Fruit fly (Drosophila melanogaster): ENCODE measurements around the gene CG7142.

The CG7142 gene

DNA sequence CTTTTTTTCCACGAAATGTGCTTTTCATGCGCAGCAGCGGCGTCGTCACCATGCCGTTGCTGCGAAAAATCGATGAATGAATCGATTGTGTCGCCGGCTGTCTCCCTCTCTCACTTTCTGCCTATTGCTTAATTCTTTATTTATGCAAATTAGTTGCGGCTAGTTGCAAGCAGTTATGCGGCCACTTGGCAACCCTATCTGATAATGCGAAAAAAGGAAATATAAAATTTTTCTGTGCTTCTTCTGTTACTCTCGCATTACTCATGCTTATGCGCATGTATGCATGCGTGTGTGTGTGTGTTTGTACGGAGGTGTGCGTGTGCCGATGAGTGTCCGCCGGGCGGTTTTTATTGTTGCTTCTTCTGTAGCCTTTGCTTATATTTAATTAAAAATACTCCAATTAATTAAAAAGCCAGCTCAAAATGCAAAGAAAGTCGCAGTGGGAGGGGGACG, 35.6 kb downstream of the CG7142 start (continued):
- TF ChIP-seq CG11695 (GFP tag; IDR thresholded peaks at IDR 0.05) = no peak
- peak; percentile 21 for TF ChIP-seq CG4282 (GFP tag; optimal IDR thresholded peaks at IDR 0.05)
- TF ChIP-seq CG17361 (GFP tag; IDR thresholded peaks at IDR 0.05) = no peak
- TF ChIP-seq Mrtf (GFP tag; IDR thresholded peaks at IDR 0.05) = no peak
- no peak for TF ChIP-seq Abd-B (GFP tag; optimal IDR thresholded peaks at IDR 0.05)
- TF ChIP-seq Dbx (GFP tag; IDR thresholded peaks at IDR 0.05) = peak; percentile 49; the same call in 1 of the 3 replicates
- TF ChIP-seq CG12236 (GFP tag; optimal IDR thresholded peaks at IDR 0.05) = no peak
- TF ChIP-seq CG2889 (GFP tag; IDR thresholded peaks at IDR 0.05) = no peak
- no peak for TF ChIP-seq Eip74EF (GFP tag; optimal IDR thresholded peaks at IDR 0.05)
- TF ChIP-seq CG2199 (GFP tag; IDR thresholded peaks at IDR 0.05) = no peak
- TF ChIP-seq CG7987 (GFP tag; optimal IDR thresholded peaks at IDR 0.05) = no peak
- no peak for TF ChIP-seq CG34376 (GFP tag; optimal IDR thresholded peaks at IDR 0.05)
- peak; percentile 5; the same call in 1 of the 3 replicates for TF ChIP-seq row (GFP tag; IDR thresholded peaks at IDR 0.05)
- no peak for TF ChIP-seq CG3726 (GFP tag; IDR thresholded peaks at IDR 0.05)
- no peak for TF ChIP-seq nerfin-2 (GFP tag; IDR thresholded peaks at IDR 0.05; ENCODE audit: partially characterized antibody)
- no peak for TF ChIP-seq corto (GFP tag; optimal IDR thresholded peaks at IDR 0.05)
- no peak for TF ChIP-seq Lhr (GFP tag; optimal IDR thresholded peaks at IDR 0.05)
- no peak for TF ChIP-seq Ptx1 (GFP tag; IDR thresholded peaks at IDR 0.05)
- no peak for TF ChIP-seq CG16863 (GFP tag; optimal IDR thresholded peaks at IDR 0.05)
- peak; percentile 6 for TF ChIP-seq nerfin-1 (tag; optimal IDR thresholded peaks at IDR 0.05)
- TF ChIP-seq shn (GFP tag; optimal IDR thresholded peaks at IDR 0.05) = no peak
- TF ChIP-seq slou (GFP tag; optimal IDR thresholded peaks at IDR 0.05) = no peak
- TF ChIP-seq CG8944 (GFP tag; optimal IDR thresholded peaks at IDR 0.05) = no peak
- no peak for TF ChIP-seq CG8924 (tag; optimal IDR thresholded peaks at IDR 0.05)
- no peak for TF ChIP-seq CG30020 (tag; optimal IDR thresholded peaks at IDR 0.05)
- no peak for TF ChIP-seq Spps (tag; optimal IDR thresholded peaks at IDR 0.05)
- no peak for TF ChIP-seq az2 (GFP tag; optimal IDR thresholded peaks at IDR 0.05)
- TF ChIP-seq CG17912 (GFP tag; optimal IDR thresholded peaks at IDR 0.05) = no peak
- TF ChIP-seq Hr51 (GFP tag; optimal IDR thresholded peaks at IDR 0.05) = peak in 1 of 2 experiments; percentile 12
- TF ChIP-seq CG4854 (GFP tag; optimal IDR thresholded peaks at IDR 0.05) = no peak
- TF ChIP-seq CG9817 (tag; optimal IDR thresholded peaks at IDR 0.05) = no peak
- TF ChIP-seq kni (GFP tag; optimal IDR thresholded peaks at IDR 0.05) = no peak
- TF ChIP-seq E2f1 (GFP tag; IDR thresholded peaks at IDR 0.05) = no peak
- TF ChIP-seq Ravus (GFP tag; IDR thresholded peaks at IDR 0.05) = no peak
- no peak for TF ChIP-seq Atf6 (GFP tag; IDR thresholded peaks at IDR 0.05)
- TF ChIP-seq inv (GFP tag; IDR thresholded peaks at IDR 0.05; ENCODE audit: partially characterized antibody) = no peak
- no peak for TF ChIP-seq odd (GFP tag; optimal IDR thresholded peaks at IDR 0.05)
- no peak for TF ChIP-seq ham (GFP tag; IDR thresholded peaks at IDR 0.05)
- TF ChIP-seq tap (tag; optimal IDR thresholded peaks at IDR 0.05) = no peak
- TF ChIP-seq caup (GFP tag; optimal IDR thresholded peaks at IDR 0.05; ENCODE audit: severe bottlenecking) = no peak
- TF ChIP-seq hb (GFP tag; IDR thresholded peaks at IDR 0.05; ENCODE audit: partially characterized antibody) = no peak
- TF ChIP-seq dan (GFP tag; IDR thresholded peaks at IDR 0.05) = no peak
- TF ChIP-seq zfh1 (GFP tag; IDR thresholded peaks at IDR 0.05) = no peak; the same call in 2 of the 3 replicates
- no peak for TF ChIP-seq tio (GFP tag; optimal IDR thresholded peaks at IDR 0.05)
- TF ChIP-seq tgo (GFP tag; IDR thresholded peaks at IDR 0.05) = no peak
- TF ChIP-seq Pdp1 (GFP tag; optimal IDR thresholded peaks at IDR 0.05) = peak in 1 of 2 experiments; percentile 15
- TF ChIP-seq CG4730 (GFP tag; IDR thresholded peaks at IDR 0.05) = no peak
- no peak for TF ChIP-seq CG16815 (GFP tag; optimal IDR thresholded peaks at IDR 0.05)
- no peak for TF ChIP-seq sc (optimal IDR thresholded peaks at IDR 0.05)
- no peak for TF ChIP-seq sc (GFP tag; optimal IDR thresholded peaks at IDR 0.05)
- peak; percentile 21; the same call in 1 of the 4 replicates for TF ChIP-seq Gug (GFP tag; IDR thresholded peaks at IDR 0.05)
